Worm (Caenorhabditis elegans): ENCODE data around the gene tag-234.

The tag-234 gene

DNA sequence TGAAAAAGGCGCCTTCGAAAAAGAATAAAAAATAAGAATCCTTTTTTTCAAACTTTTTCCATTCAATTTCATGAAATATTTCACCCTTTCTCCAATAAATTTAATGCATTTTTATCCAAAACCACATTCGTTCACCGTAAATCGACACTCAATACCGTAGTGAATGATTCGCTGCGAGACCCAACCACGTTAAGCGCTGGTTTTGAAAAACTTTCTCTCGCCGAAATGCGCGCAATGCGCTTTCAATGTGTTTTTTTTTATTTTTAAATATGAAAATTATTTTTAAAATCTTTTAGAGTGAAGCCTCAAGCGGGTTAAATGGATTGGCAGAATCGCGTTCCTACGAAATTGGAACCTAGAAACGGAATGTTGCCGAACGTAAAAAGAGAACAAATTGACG lies 42.3 kb downstream of the tag-234 start, which contains the start of gene F59G1.8:
Gene F59G1.8, plus strand, starts transcription at position 293 of the 400 bp plus-strand sequence.
- TF ChIP-seq egl-27 (tag; optimal IDR thresholded peaks at IDR 0.05): no peak
- TF ChIP-seq lin-39 (tag; optimal IDR thresholded peaks at IDR 0.05): no peak
- TF ChIP-seq blmp-1 (tag; optimal IDR thresholded peaks at IDR 0.05; ENCODE audit: insufficient read depth): no peak
- TF ChIP-seq skn-1 (tag; optimal IDR thresholded peaks at IDR 0.05): no peak
- TF ChIP-seq peb-1 (tag; optimal IDR thresholded peaks at IDR 0.05): no peak
- TF ChIP-seq nhr-129 (tag; optimal IDR thresholded peaks at IDR 0.05): no peak
- no peak for TF ChIP-seq nhr-237 (tag; optimal IDR thresholded peaks at IDR 0.05)
- TF ChIP-seq nhr-25 (tag; optimal IDR thresholded peaks at IDR 0.05): no peak
- TF ChIP-seq ceh-82 (tag; optimal IDR thresholded peaks at IDR 0.05): no peak
- TF ChIP-seq lin-11 (tag; optimal IDR thresholded peaks at IDR 0.05): no peak
- TF ChIP-seq nhr-10 (tag; optimal IDR thresholded peaks at IDR 0.05): no peak
- no peak for TF ChIP-seq ztf-1 (GFP tag; conservative IDR thresholded peaks at IDR 0.05)
- TF ChIP-seq unc-62 (GFP tag; optimal IDR thresholded peaks at IDR 0.05): no peak
- TF ChIP-seq nhr-6 (tag; optimal IDR thresholded peaks at IDR 0.05): no peak
- no peak for TF ChIP-seq gmeb-1 (tag; optimal IDR thresholded peaks at IDR 0.05)
- TF ChIP-seq elt-1 (tag; optimal IDR thresholded peaks at IDR 0.05): no peak
- no peak for TF ChIP-seq sem-4 (tag; optimal IDR thresholded peaks at IDR 0.05)
- TF ChIP-seq ama-1 (optimal IDR thresholded peaks at IDR 0.05): no peak

DNA sequence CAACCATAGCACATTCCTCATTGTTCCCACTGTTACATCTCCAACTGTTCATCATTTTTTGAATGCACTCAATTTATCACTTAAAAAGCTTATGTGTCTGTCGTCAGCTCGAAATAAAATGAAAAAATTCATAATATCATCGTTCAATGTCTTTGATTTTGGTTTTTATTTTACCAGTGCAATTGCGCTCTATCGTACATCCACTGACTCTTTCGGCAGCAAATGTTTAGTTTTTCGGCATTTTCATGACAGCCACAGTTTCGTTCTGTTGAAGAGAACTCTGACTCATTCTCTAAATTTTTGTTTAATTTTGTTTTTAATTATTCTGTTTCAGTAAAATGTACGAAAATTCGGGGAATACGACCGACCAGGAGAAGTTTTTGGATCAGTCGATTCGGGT lies 43.5 kb downstream of the tag-234 start, which contains the start of gene vps-35:
Gene vps-35, plus strand, starts transcription at position 335 of the 400 bp plus-strand sequence.
- TF ChIP-seq unc-55 (GFP tag; optimal IDR thresholded peaks at IDR 0.05) (peak; percentile 57), crh-2 (tag; optimal IDR thresholded peaks at IDR 0.05) (peak; percentile 27), nhr-129 (tag; optimal IDR thresholded peaks at IDR 0.05) (peak; percentile 57), sma-9 (GFP tag; optimal IDR thresholded peaks at IDR 0.05) (no peak), sma-9 (tag; optimal IDR thresholded peaks at IDR 0.05) (no peak), nhr-23 (tag; optimal IDR thresholded peaks at IDR 0.05) (no peak), C34F6.9 (tag; optimal IDR thresholded peaks at IDR 0.05) (peak; percentile 54), fos-1 (tag; optimal IDR thresholded peaks at IDR 0.05) (peak; percentile 87), lsy-2 (tag; optimal IDR thresholded peaks at IDR 0.05) (peak in 1 of 2 experiments; percentile 53), R02D3.7 (tag; optimal IDR thresholded peaks at IDR 0.05) (no peak)

DNA sequence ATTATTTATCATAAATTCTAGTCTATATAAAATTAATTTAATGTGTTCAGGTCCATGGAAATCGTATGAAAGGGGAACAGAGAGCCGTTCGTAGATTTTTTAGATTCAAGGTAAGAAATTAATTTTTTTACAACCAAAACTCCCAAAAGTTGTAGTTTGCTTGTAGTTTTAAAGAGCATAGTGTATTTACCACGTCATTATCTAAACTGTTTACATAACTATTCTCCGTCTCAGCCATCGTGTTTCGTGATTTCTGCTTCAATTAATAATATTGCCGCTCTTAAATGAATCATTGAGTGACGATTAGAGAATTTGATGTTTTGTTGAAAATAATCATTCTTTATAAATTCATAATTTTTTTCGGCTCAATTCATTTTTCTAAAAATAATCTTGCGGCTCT lies 47.3 kb downstream of the tag-234 start, which contains the start of gene cgt-3:
Gene cgt-3, plus strand, starts transcription at position 51 of the 400 bp plus-strand sequence.
- peak; percentile 53 for TF ChIP-seq fos-1 (tag; optimal IDR thresholded peaks at IDR 0.05)
- peak; percentile 13 for TF ChIP-seq lin-13 (GFP tag; optimal IDR thresholded peaks at IDR 0.05)
- TF ChIP-seq ceh-82 (tag; optimal IDR thresholded peaks at IDR 0.05): no peak

DNA sequence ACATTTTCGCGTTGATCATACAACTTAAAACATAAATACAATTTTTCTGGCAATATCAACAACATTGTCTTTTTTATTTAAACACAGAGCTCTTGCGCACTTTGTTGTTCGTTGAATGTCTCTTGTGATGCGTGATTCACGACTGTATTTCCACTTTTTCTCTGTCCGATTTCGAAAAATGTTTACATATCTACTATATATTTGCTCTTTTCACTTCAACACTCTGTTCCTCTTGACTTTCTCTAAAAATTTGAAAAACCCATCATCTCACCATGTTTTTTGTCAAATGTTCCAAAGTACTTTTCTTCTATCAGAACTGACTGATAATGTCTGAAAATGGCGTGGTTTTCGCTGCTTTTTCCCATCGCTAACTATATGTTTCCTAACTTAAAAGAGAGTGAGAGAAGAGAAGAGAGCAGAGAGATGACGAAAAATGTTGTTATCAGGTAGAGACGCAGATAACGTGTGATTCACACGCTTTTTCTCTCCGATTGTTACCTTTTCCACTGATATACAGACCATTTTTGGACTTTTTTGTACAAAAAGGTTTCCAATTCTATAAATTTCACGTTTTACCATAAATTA lies 48.0 kb downstream of the tag-234 start:
- TF ChIP-seq sma-9 (GFP tag; optimal IDR thresholded peaks at IDR 0.05): peak; percentile 49
- no peak for TF ChIP-seq sma-9 (tag; optimal IDR thresholded peaks at IDR 0.05)
- no peak for TF ChIP-seq peb-1 (tag; optimal IDR thresholded peaks at IDR 0.05)
- TF ChIP-seq sma-3 (GFP tag; optimal IDR thresholded peaks at IDR 0.05): peak; percentile 9
- TF ChIP-seq fos-1 (tag; optimal IDR thresholded peaks at IDR 0.05): peak; percentile 98
- TF ChIP-seq lsy-2 (tag; optimal IDR thresholded peaks at IDR 0.05): no peak
- TF ChIP-seq egl-27 (tag; optimal IDR thresholded peaks at IDR 0.05): no peak
- TF ChIP-seq ztf-1 (GFP tag; conservative IDR thresholded peaks at IDR 0.05): no peak
- TF ChIP-seq F13H6.1 (tag; optimal IDR thresholded peaks at IDR 0.05): peak; percentile 14
- TF ChIP-seq unc-39 (tag; optimal IDR thresholded peaks at IDR 0.05): no peak
- no peak for TF ChIP-seq nhr-77 (tag; optimal IDR thresholded peaks at IDR 0.05)
- TF ChIP-seq nhr-11 (tag; optimal IDR thresholded peaks at IDR 0.05): no peak
- TF ChIP-seq crh-2 (tag; optimal IDR thresholded peaks at IDR 0.05): peak; percentile 68
- no peak for TF ChIP-seq elt-3 (tag; optimal IDR thresholded peaks at IDR 0.05)
- peak; percentile 40 for TF ChIP-seq nhr-129 (tag; optimal IDR thresholded peaks at IDR 0.05)

DNA sequence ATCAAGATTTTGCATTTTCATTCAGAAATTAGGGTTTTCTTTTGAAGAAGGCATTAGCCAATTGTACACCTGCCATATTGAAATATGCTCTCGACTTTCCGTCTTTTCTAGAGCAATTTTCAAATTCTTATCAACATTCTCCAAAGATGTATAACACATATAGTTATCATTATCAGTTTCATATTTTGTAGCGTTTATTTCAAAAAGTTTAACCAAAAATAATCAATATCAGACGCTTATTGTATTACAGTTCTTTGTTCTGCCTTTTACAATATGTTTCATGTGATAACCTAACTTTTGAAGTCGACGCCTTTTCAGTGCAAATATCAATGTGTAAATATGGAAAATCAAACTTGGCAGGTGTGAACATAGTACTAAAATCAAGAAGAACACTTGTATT lies 49.9 kb downstream of the tag-234 start:
- TF ChIP-seq crh-2 (tag; optimal IDR thresholded peaks at IDR 0.05) (peak; percentile 9), fos-1 (tag; optimal IDR thresholded peaks at IDR 0.05) (peak; percentile 50), ama-1 (optimal IDR thresholded peaks at IDR 0.05) (no peak), gmeb-1 (tag; optimal IDR thresholded peaks at IDR 0.05) (peak; percentile 16), lsy-2 (tag; optimal IDR thresholded peaks at IDR 0.05) (no peak)

Measured in whole organism, L2 larva.